Fruit fly (Drosophila melanogaster) Kc167 (cell line): Measurements from ENCODE around the gene CG32846.

Experiments
- Myc ChIP-seq: fragments of >200 bp; optimal IDR thresholded peaks from 2 replicates; lab custom pipeline; 2017; ENCODE audit warnings: missing external identifiers
- Sin3A ChIP-seq: fragments of >200 bp; optimal IDR thresholded peaks from 2 replicates; lab custom pipeline; 2018; ENCODE audit warnings: missing external identifiers
- h ChIP-seq: fragments of >200 bp; optimal IDR thresholded peaks from 3 replicates; lab custom pipeline; 2018; ENCODE audit warnings: missing external identifiers
- insv ChIP-seq: fragments of >200 bp; optimal IDR thresholded peaks from 3 replicates; lab custom pipeline; 2018; ENCODE audit warnings: missing external identifiers
- psq ChIP-seq: fragments of >200 bp; optimal IDR thresholded peaks from 2 replicates; lab custom pipeline; 2017; ENCODE audit warnings: missing external identifiers
- ttk ChIP-seq: sonication (Bioruptor generic); optimal IDR thresholded peaks from 2 replicates; lab custom pipeline; 2017; ENCODE audit warnings: missing external identifiers

CG32846 gene

DNA sequence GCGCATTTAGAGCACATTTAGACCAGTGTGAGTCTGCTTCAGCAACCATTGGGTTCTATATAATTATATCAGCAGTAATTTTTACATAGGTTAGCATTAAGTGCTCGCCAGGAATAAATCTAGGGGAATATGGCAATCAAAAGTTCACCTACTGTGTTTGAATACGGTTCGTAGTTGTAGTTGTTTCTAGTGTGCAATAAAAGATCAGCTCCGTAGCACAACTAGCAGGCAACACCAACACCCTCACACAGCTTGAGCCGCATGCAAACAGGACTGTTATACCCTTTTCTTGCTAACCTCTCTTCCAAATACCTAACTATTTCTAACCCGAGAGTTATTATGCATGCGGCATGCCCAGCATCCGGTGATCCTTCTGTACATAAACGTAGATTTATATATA is at the start of gene CG32846:
Gene CG32846, minus strand, starts transcription at position 101 of the 400 bp plus-strand sequence.
- TF ChIP-seq Sin3A (no peak), psq (no peak), ttk (lab: Kevin White, UChicago) (no peak), Myc (no peak), insv (lab: Kevin White, UChicago) (no peak), h (lab: Kevin White, UChicago) (no peak)

DNA sequence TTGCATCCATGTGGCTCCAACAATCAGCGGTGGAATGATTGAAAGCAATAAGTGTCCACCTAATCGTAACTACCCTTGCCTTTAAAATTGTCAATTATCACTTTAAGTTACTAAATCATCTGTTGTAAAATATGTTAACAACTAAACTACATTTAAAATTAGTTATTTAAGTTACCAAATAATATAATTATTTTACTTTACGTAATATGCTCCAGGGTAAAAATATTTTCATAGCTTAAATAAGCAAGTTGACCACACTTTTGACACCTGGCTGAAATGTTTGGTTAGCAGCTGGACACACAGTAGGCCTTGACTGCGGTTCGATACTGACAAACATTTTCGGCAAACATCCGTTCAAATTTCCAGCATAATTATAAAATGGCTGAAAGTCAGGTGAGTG is 43.5 kb upstream of the CG32846 start, which contains the start of gene CG2113:
Gene CG2113, plus strand, starts transcription at position 301 of the 400 bp plus-strand sequence.
- no peak for TF ChIP-seq insv (lab: Kevin White, UChicago)

DNA sequence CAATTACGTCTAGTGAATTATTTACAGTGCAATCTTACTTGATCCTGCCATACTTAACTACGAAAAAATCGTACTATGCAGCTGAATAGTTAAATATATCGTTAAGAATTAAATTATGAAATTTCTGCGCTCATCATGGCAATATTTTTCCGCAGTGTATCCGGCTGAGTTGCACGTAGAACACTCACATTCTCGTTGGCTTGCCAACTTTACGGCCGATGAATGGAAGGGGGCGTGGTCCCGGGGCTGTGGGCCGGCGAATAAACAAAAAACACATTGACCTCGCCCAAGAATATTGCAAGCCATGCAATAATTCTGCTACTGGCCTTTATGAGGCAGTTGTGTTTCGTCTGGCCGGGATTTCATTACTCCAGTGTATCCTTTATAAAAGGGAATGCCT is 36.3 kb upstream of the CG32846 start:
- TF ChIP-seq h (lab: Kevin White, UChicago): no peak
- no peak for TF ChIP-seq insv (lab: Kevin White, UChicago)
- no peak for TF ChIP-seq psq
- no peak for TF ChIP-seq ttk (lab: Kevin White, UChicago)
- TF ChIP-seq Myc: no peak
- no peak for TF ChIP-seq Sin3A

DNA sequence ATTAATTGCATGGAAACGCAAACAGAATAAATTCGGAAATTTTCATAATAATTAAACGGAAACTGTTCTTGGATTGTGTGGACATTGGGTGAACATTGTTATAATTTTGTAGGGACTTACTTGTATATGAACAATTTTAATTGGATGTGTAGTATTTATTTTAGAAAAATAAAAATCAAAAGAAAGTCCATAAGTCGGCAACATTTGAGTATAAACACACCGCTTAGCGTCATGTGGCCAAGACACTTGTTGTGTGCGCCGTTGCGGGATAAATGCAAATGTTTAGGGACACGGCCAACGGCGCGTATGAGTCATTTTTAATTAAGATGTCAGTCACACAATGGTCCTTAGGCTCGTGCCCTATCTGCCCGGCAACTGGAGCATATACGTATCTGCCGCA is 34.9 kb upstream of the CG32846 start:
- TF ChIP-seq ttk (lab: Kevin White, UChicago) (no peak), psq (no peak), Sin3A (no peak), insv (lab: Kevin White, UChicago) (no peak), h (lab: Kevin White, UChicago) (no peak), Myc (no peak)

DNA sequence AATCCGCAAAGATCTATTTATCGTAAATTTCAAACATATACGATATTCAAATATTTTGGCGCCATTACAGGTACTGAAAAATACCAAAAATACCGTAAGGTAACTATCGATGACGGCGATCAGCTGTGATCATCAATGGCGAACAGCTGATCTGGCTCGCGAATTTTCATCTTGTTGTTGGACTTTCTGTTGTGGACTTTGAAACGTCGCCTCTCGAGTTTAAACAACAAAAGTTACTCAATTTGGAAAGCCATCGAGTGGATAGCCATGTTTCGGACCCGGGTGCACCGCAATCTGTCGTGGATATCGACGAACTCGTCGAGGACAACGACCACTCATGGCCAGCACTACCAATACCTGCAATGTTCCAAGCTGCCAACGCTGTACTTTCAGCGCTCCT is 29.4 kb upstream of the CG32846 start, which contains the start of gene CPT2:
Gene CPT2, plus strand, starts transcription at position 167 of the 400 bp plus-strand sequence.
- TF ChIP-seq h (lab: Kevin White, UChicago) (no peak), insv (lab: Kevin White, UChicago) (no peak), Sin3A (no peak), Myc (no peak), psq (no peak), ttk (lab: Kevin White, UChicago) (no peak)

DNA sequence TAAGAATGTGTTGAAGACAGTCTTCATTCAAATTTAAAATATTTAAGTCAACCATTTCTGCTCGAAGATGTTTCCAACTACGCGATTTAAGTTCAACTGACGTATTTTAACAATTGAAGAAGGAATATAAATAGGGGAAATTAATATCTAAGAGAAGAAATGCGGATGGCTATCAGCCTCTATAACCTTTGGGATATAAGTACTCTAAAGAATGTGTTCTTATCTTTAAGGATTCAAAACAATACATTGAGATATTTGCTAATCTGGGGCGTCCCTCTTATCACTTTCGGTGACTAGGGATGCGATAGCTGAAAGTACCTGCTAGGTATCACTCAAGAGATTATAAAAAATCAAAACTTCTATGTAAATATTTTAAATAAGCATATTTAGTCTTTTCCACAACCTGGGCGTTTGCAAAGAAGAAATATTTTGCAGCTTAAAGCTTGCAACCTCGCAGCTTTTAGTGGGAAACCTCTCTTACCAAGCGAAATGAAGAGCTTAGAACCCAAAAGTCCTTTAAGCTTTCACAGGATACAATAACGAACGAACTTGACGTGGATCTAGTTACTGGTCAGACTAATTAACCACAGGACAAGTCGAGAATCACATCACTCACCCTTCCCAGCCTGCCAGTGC is 9.6 kb upstream of the CG32846 start, which contains the start of the genes CG34025 and Or63a:
Gene CG34025, minus strand, starts transcription at position 101 of the 636 bp plus-strand sequence.
Gene Or63a, plus strand, starts transcription at position 586 of the 636 bp plus-strand sequence.
- TF ChIP-seq ttk (lab: Kevin White, UChicago): no peak
- no peak for TF ChIP-seq Sin3A
- TF ChIP-seq psq: no peak
- TF ChIP-seq Myc: no peak
- TF ChIP-seq insv (lab: Kevin White, UChicago): no peak
- TF ChIP-seq h (lab: Kevin White, UChicago): no peak

DNA sequence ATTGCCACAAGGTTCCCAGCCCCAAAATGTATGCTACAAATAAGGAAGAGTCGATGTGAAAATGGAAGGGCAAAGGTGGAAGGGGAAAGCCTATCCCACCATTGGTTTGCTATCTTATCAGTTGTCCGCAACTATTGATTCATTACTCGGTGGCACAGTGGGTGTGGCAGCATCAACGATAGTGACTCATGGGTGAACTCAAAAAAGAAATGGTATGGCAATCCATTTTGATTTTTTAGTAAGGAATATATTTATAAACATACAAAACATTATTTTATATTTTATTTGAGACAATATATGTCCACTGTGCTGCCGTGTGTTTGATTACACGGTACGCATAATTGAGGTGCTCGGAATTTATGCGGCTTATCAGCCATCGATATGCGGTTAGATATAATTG is 28.3 kb downstream of the CG32846 start:
- no peak for TF ChIP-seq Sin3A
- TF ChIP-seq h (lab: Kevin White, UChicago): no peak
- no peak for TF ChIP-seq ttk (lab: Kevin White, UChicago)
- TF ChIP-seq insv (lab: Kevin White, UChicago): no peak
- no peak for TF ChIP-seq psq
- TF ChIP-seq Myc: no peak

DNA sequence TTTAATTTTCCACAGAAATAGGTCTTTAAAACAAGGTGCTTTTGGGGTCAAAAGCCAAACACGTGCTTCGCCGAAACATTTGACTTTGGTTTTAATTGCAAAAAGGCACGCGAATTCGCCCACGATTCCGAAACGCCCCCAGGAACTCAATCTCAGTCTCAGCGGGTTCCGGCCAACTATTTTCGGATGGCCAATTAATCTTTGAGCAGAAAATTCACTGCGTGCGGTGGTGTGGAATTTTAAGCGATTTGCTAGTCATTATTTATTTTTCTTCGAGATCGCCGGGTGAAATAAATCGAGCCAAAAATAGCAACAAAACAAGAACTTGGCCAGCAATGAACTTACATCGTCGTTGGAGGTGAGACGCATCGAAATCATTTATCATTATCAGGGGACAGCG is 32.8 kb downstream of the CG32846 start:
- TF ChIP-seq psq (no peak), h (lab: Kevin White, UChicago) (no peak), insv (lab: Kevin White, UChicago) (no peak)

DNA sequence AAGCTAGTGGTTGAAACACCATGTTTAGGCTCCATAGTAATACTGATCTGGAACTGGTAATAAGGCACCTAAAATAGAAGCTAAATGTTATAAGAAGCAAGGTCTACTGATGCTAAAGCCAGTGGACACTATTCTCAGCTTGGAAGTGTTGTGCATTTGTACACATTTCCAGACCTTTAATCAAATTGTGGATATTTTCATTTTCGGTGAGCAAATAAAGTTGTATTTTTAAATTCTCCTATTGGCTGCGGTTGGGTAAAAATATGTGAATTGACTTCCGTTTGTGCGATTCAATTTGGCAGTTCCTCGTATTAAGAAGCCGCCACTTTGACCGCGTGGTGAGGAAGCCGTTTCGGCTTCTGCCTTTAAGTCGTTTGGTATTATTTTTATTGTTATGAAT is 34.9 kb downstream of the CG32846 start, which contains the start of gene CG9970:
Gene CG9970, minus strand, starts transcription at position 101 of the 400 bp plus-strand sequence.
- TF ChIP-seq insv (lab: Kevin White, UChicago) (no peak), Sin3A (no peak), psq (no peak)

DNA sequence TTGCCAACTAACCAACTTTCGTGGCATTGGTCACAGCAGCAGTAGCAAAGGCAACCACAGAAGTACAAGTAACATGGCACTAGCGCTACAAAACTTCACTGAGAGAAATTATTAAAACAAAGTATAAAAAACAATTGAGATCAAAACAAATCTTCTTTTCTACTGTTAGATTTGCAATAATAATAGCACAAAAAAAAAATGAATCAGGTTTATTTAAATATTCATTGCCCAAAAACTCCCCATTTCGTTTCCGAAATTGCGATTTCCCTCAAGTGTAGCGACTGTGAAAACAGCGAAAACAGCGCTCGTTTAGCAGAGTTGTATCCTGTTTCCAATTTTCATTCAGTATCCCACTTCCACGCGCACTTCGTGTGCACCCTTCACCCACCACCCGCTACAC is 38.1 kb downstream of the CG32846 start:
- no peak for TF ChIP-seq Myc
- TF ChIP-seq psq: no peak
- no peak for TF ChIP-seq h (lab: Kevin White, UChicago)
- no peak for TF ChIP-seq insv (lab: Kevin White, UChicago)
- TF ChIP-seq ttk (lab: Kevin White, UChicago): no peak
- no peak for TF ChIP-seq Sin3A

DNA sequence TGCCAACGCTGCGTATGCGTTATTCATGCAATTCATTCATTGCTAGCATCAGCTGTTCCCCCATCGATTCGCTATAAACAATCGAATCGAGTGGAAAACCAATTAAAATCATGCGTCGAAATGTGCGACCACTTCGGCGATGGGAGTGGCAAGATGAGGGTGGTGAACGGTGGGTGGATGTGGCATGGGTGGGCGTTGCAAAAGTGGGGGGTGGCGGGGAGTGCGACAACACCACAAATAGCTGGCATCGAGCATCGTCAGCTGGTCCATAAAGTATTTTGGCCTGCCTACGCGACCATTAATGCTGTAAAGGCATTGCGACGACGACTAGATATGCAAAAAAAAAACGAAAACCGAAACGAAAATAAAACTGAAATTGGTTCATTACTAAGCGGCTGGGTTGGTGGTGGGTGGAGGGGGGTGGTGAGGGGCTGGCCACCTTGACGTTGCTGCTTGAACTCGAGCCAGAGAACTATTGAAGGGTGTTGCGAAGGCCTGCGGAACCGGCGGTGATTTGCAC is 41.8 kb downstream of the CG32846 start:
- TF ChIP-seq Sin3A (no peak), insv (lab: Kevin White, UChicago) (no peak), Myc (no peak), h (lab: Kevin White, UChicago) (no peak), psq (no peak), ttk (lab: Kevin White, UChicago) (no peak)

DNA sequence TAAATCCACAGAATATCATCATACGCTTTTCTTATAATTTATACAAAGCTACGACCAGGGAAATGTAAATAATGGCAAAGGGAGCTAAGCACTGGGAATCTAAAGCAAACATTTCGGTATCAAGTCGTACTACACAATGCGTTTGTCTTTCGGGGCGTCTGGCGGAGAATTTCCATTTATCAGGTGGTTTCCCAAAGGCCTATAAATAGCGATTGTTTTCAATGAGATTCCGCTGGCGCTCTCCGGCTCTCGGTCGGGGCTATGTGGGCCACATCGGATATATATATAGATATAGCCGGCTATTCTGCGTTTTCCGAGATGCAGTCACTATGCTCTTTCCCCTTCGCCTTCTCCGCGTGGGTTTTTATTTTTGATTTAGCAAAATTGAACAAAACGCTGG is 45.0 kb downstream of the CG32846 start:
- TF ChIP-seq h (lab: Kevin White, UChicago) (no peak), Myc (no peak)
